Fruit fly (Drosophila melanogaster): Measurements from ENCODE around the gene Lgr4.
A peak's percentile ranks its signal among the peaks of the same experiment; 100 is the strongest.

Lgr4 gene

DNA sequence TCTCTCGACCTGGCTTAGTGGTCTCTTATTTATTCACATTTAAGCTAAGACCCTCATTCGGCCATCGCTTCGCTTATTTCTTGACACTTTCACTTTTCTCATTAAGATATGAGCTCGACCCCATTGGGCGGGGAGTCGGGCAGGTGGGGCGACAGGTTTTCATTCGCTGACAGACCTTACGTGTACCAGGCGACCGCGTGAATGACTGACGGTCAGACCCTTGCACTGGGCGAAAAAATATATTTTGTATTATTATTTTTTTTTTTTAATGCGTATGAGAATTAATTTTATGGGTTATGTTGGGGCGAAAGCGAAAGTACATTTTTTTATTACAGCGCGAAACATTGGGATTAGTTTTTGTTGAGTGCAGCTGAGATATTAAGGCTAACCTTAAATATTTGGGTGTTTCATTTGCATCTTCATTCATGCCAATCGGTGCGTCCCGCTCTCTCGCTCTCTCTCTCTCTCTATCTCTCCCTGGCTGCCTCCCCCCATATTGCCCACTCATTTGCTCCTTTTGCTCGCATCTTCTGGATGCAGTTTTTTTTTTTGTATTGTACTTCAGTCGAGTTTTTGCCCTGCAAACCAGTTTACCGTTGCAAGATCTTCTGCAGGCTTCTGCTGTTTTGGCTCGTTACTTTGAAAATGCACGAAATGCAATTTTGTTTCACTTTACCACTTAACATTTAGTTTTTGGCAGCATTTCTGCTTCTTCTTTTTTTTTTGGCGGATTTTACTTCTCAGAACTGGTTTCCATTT, 51.8 kb downstream of the Lgr4 start (continued):
- TF ChIP-seq ro (GFP tag; IDR thresholded peaks at IDR 0.05) (0 out of 2 replicates have a peak, but pooled peaks have one; percentile 7), caup (GFP tag; optimal IDR thresholded peaks at IDR 0.05; ENCODE audit: severe bottlenecking) (no peak), Ets97D (GFP tag; optimal IDR thresholded peaks at IDR 0.05) (no peak), Sry-δ (GFP tag; optimal IDR thresholded peaks at IDR 0.05) (no peak), CG31224 (GFP tag; IDR thresholded peaks at IDR 0.05) (no peak), hb (GFP tag; IDR thresholded peaks at IDR 0.05; ENCODE audit: partially characterized antibody) (no peak), sug (tag; optimal IDR thresholded peaks at IDR 0.05) (no peak), CG18262 (tag; optimal IDR thresholded peaks at IDR 0.05) (peak; percentile 55), CG11723 (GFP tag; optimal IDR thresholded peaks at IDR 0.05) (peak; percentile 28), Blimp-1 (GFP tag; optimal IDR thresholded peaks at IDR 0.05) (peak; percentile 98), CG8359 (GFP tag; optimal IDR thresholded peaks at IDR 0.05; ENCODE audit: borderline replicate concordance) (no peak), fd96Cb (tag; optimal IDR thresholded peaks at IDR 0.05) (peak; percentile 38), CG3407 (GFP tag; optimal IDR thresholded peaks at IDR 0.05) (peak; percentile 33), MESR4 (GFP tag; optimal IDR thresholded peaks at IDR 0.05) (no peak), HLH54F (GFP tag; optimal IDR thresholded peaks at IDR 0.05) (no peak), fd102C (GFP tag; optimal IDR thresholded peaks at IDR 0.05) (no peak), repo (GFP tag; optimal IDR thresholded peaks at IDR 0.05) (no peak), Sry-β (GFP tag; optimal IDR thresholded peaks at IDR 0.05) (no peak), CG7963 (GFP tag; IDR thresholded peaks at IDR 0.05; ENCODE audit: partially characterized antibody) (no peak), CG8765 (GFP tag; IDR thresholded peaks at IDR 0.05) (no peak), CG15269 (tag; optimal IDR thresholded peaks at IDR 0.05) (peak; percentile 15), Taf1 (GFP tag; IDR thresholded peaks at IDR 0.05) (no peak), CG2875 (GFP tag; optimal IDR thresholded peaks at IDR 0.05) (peak; percentile 27), Oaz (GFP tag; IDR thresholded peaks at IDR 0.05) (0 out of 2 replicates have a peak, but pooled peaks have one; percentile 10), CG16815 (GFP tag; optimal IDR thresholded peaks at IDR 0.05) (no peak), eve (GFP tag; optimal IDR thresholded peaks at IDR 0.05) (no peak), D (optimal IDR thresholded peaks at IDR 0.05) (no peak), D (GFP tag; optimal IDR thresholded peaks at IDR 0.05) (peak; percentile 38), al (GFP tag; IDR thresholded peaks at IDR 0.05) (no peak), sens-2 (GFP tag; IDR thresholded peaks at IDR 0.05) (peak; percentile 73; the same call in 1 of the 2 replicates), Fer1 (GFP tag; optimal IDR thresholded peaks at IDR 0.05) (peak; percentile 22), danr (GFP tag; IDR thresholded peaks at IDR 0.05) (no peak; the same call in 1 of the 2 replicates), ab (GFP tag; optimal IDR thresholded peaks at IDR 0.05) (no peak), CG11398 (GFP tag; optimal IDR thresholded peaks at IDR 0.05) (no peak), CG12104 (GFP tag; optimal IDR thresholded peaks at IDR 0.05) (no peak), CG34224 (GFP tag; IDR thresholded peaks at IDR 0.05; ENCODE audit: partially characterized antibody) (no peak), BEAF-32 (GFP tag; optimal IDR thresholded peaks at IDR 0.05) (no peak), pb (GFP tag; optimal IDR thresholded peaks at IDR 0.05) (no peak), CG11456 (GFP tag; IDR thresholded peaks at IDR 0.05) (peak; percentile 60; the same call in 1 of the 3 replicates), hkb (optimal IDR thresholded peaks at IDR 0.05) (no peak), hkb (GFP tag; IDR thresholded peaks at IDR 0.05) (peak; percentile 81), Stat92E (GFP tag; optimal IDR thresholded peaks at IDR 0.05) (no peak), CG13624 (GFP tag; optimal IDR thresholded peaks at IDR 0.05) (no peak), so (GFP tag; IDR thresholded peaks at IDR 0.05) (peak; percentile 67; the same call in 1 of the 3 replicates), Bgb (GFP tag; IDR thresholded peaks at IDR 0.05; ENCODE audit: partially characterized antibody) (no peak), sr (GFP tag; IDR thresholded peaks at IDR 0.05) (0 out of 3 replicates have a peak, but pooled peaks have one; percentile 42), tap (tag; optimal IDR thresholded peaks at IDR 0.05) (no peak), CG30020 (tag; optimal IDR thresholded peaks at IDR 0.05) (no peak), CG9876 (GFP tag; optimal IDR thresholded peaks at IDR 0.05) (no peak)

All from whole organism, embryonic.